Worm (Caenorhabditis elegans): ENCODE results near the gene gap-2.

- TF ChIP-seq dao-5 (tag; optimal IDR thresholded peaks at IDR 0.05): no peak
- TF ChIP-seq W03F9.2 (tag; optimal IDR thresholded peaks at IDR 0.05): no peak
Observed at ce11 chrX:9456579-9456978, 15.7 kb upstream of the gap-2 start.

Data from whole organism, L4/young adult.